Worm (Caenorhabditis elegans) whole organism, young adult: ENCODE results near the gene col-76.

Experiments used
- D2030.7 ChIP-seq: fragments of 200-800 bp; sonication (Bioruptor generic); IDR thresholded peaks from 2 replicates; pipeline ENCODE4 v1.3.6; 2022; ENCODE audit warnings: missing genetic modification reagents, missing genetic modification characterization, missing compliant biosample characterization
- F22D6.2 ChIP-seq: sonication (generic microtip); optimal IDR thresholded peaks from 2 replicates; lab custom pipeline; 2016; ENCODE audit warnings: mild to moderate bottlenecking, missing genetic modification characterization, missing compliant biosample characterization
- lir-1 ChIP-seq: fragments of 200-800 bp; sonication (Bioruptor generic); conservative IDR thresholded peaks from 2 replicates; pipeline ENCODE4 v1.3.6; 2022; ENCODE audit warnings: missing genetic modification reagents, missing genetic modification characterization, missing compliant biosample characterization
- nhr-179 ChIP-seq: sonication (generic microtip); optimal IDR thresholded peaks from 2 replicates; lab custom pipeline; 2016; ENCODE audit warnings: mild to moderate bottlenecking, missing genetic modification characterization, missing compliant biosample characterization
- snpc-4 ChIP-seq, 5 experiments: fragments of 150-350 bp in 1 of 5; sonication (generic microtip) in 4 of 5; optimal IDR thresholded peaks; 2 replicates each; lab custom pipeline; 2014 to 2018; ENCODE audit warnings: missing genetic modification characterization in 5 of 5, missing biosample characterization in 3 of 5, antibody characterized with exemption in 2 of 5, mild to moderate bottlenecking in 2 of 5, missing compliant biosample characterization in 2 of 5, missing genotype in 2 of 5, moderate library complexity in 2 of 5, missing genetic modification reagents in 1 of 5

- TF ChIP-seq snpc-4 (GFP tag; optimal IDR thresholded peaks at IDR 0.05; lab: Kevin White, UChicago) (no peak), snpc-4 (tag; optimal IDR thresholded peaks at IDR 0.05; lab: Kevin White, UChicago) (no peak), lir-1 (GFP tag; lab: Robert Waterston, UW) (no peak), nhr-179 (tag; lab: Kevin White, UChicago) (no peak), F22D6.2 (no peak), D2030.7 (no peak)
Observed at ce11 chrII:8181437-8181836, 22.7 kb upstream of the col-76 start, which contains the start of gene dylt-3.
